Fruit fly (Drosophila melanogaster): ENCODE results near the gene CG33229.
A peak's percentile ranks its signal among the peaks of the same experiment; 100 is the strongest.

CG33229 gene

DNA sequence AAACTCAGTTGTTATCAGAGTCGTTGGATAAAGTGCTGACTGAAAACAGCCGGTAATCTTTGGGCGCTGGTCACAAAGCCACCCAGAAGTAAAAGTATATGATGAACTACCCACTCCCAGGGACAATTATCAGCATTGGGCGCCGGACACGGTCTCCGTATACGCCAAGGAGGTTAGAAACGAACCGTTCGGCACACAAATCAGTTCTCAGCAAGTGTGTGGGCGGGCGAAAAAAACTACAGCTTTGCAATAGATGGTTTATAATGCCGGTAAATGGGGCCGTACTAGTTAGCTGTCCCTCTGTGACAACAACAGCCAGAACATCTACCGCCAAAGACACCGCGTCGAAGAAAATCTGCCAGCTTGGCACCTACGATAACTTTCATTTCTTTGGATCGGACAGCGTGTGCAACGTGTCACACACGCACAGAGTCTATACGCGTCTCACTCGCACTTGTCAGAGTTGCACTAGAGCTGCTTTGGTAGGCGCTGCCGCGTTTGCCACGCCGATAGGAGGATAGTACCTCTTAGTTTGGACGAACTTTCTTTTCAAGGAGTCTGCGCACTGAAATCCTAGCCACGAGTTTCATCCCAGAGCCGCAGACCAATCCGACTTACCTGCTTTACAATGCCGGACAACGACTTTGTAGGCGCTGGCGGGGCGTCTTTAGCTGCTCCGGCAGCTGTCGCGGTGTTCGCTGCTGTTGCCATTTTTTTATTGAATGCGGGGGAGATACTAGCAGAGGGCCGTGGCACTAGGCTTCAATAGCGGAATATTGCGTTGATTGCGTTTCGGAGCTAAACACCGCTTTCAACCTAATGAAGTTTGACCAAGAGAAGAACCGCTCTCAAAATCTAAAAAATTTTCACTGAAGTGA is 40.1 kb downstream of the CG33229 start (continued):
- TF ChIP-seq CG14667 (GFP tag; IDR thresholded peaks at IDR 0.05) (no peak), Dbx (GFP tag; IDR thresholded peaks at IDR 0.05) (no peak), Med (GFP tag) (peak; percentile 61), CG8359 (GFP tag; optimal IDR thresholded peaks at IDR 0.05; ENCODE audit: borderline replicate concordance) (no peak), Pdp1 (GFP tag; optimal IDR thresholded peaks at IDR 0.05) (no peak), CG7357 (GFP tag; IDR thresholded peaks at IDR 0.05) (no peak), CG15011 (GFP tag; optimal IDR thresholded peaks at IDR 0.05) (no peak), lola (GFP tag; optimal IDR thresholded peaks at IDR 0.05) (no peak), CG2199 (GFP tag; IDR thresholded peaks at IDR 0.05) (0 out of 3 replicates have a peak, but pooled peaks have one; percentile 30), CG7786 (GFP tag; optimal IDR thresholded peaks at IDR 0.05) (no peak), CG4730 (GFP tag; IDR thresholded peaks at IDR 0.05) (no peak), ken (GFP tag; IDR thresholded peaks at IDR 0.05) (0 out of 3 replicates have a peak, but pooled peaks have one; percentile 25), Fer1 (GFP tag; optimal IDR thresholded peaks at IDR 0.05) (no peak), CG4328 (GFP tag; optimal IDR thresholded peaks at IDR 0.05) (no peak), toy (GFP tag; IDR thresholded peaks at IDR 0.05) (no peak), zen (tag; optimal IDR thresholded peaks at IDR 0.05) (no peak), HLH54F (GFP tag; optimal IDR thresholded peaks at IDR 0.05) (no peak), CG6654 (GFP tag; optimal IDR thresholded peaks at IDR 0.05) (no peak), CG2116 (GFP tag; optimal IDR thresholded peaks at IDR 0.05) (peak; percentile 37), cas (GFP tag; IDR thresholded peaks at IDR 0.05) (no peak), CG42726 (GFP tag; IDR thresholded peaks at IDR 0.05; ENCODE audit: partially characterized antibody) (no peak), Bgb (GFP tag; IDR thresholded peaks at IDR 0.05; ENCODE audit: partially characterized antibody) (no peak), bsh (GFP tag; optimal IDR thresholded peaks at IDR 0.05) (no peak), CG6765 (GFP tag; optimal IDR thresholded peaks at IDR 0.05) (no peak), salm (tag; optimal IDR thresholded peaks at IDR 0.05) (no peak), vfl (GFP tag; optimal IDR thresholded peaks at IDR 0.05) (no peak), CG30403 (GFP tag; optimal IDR thresholded peaks at IDR 0.05) (no peak), jigr1 (GFP tag; IDR thresholded peaks at IDR 0.05) (no peak), CG9437 (GFP tag; optimal IDR thresholded peaks at IDR 0.05) (no peak), Hr39 (optimal IDR thresholded peaks at IDR 0.05) (no peak), CG1792 (GFP tag; optimal IDR thresholded peaks at IDR 0.05) (no peak), tna (GFP tag; IDR thresholded peaks at IDR 0.05; ENCODE audit: partially characterized antibody) (no peak), Ada2b (GFP tag; IDR thresholded peaks at IDR 0.05) (0 out of 2 replicates have a peak, but pooled peaks have one; percentile 6), CG12299 (tag; optimal IDR thresholded peaks at IDR 0.05) (no peak), zen2 (GFP tag; IDR thresholded peaks at IDR 0.05; ENCODE audit: partially characterized antibody) (no peak), Opbp (GFP tag; IDR thresholded peaks at IDR 0.05; ENCODE audit: partially characterized antibody) (peak; percentile 19; the same call in 1 of the 3 replicates), NK7.1 (GFP tag; optimal IDR thresholded peaks at IDR 0.05) (no peak), CG15514 (GFP tag; optimal IDR thresholded peaks at IDR 0.05) (no peak), psq (GFP tag; optimal IDR thresholded peaks at IDR 0.05) (no peak), CG14965 (GFP tag; optimal IDR thresholded peaks at IDR 0.05; ENCODE audit: borderline replicate concordance) (no peak), sim (GFP tag; IDR thresholded peaks at IDR 0.05) (no peak), fru (optimal IDR thresholded peaks at IDR 0.05) (no peak)

All from whole organism, embryonic.